Fruit fly (Drosophila melanogaster) whole organism, pupa: ENCODE results near the gene CG33777.

Experiments used
- CG10348 ChIP-seq: fragments of 200-800 bp; sonication (Bioruptor generic); IDR thresholded peaks from 2 replicates; pipeline ENCODE4 v1.3.6; 2022; ENCODE audit warnings: missing biosample characterization, missing genetic modification characterization
- CG12605 ChIP-seq: fragments of 200-800 bp; sonication (Bioruptor generic); IDR thresholded peaks from 2 replicates; pipeline ENCODE4 v1.3.6; 2022; ENCODE audit warnings: missing biosample characterization, missing genetic modification characterization
- CG13204 ChIP-seq: fragments of 200-800 bp; sonication (Bioruptor generic); optimal IDR thresholded peaks from 2 replicates; lab custom pipeline; 2018; ENCODE audit warnings: missing biosample characterization, mild to moderate bottlenecking, missing genetic modification characterization, moderate library complexity
- CG14655 ChIP-seq: fragments of 200-800 bp; sonication (Bioruptor generic); optimal IDR thresholded peaks from 3 replicates; lab custom pipeline; 2017; ENCODE audit warnings: mild to moderate bottlenecking, missing biosample characterization, missing genetic modification reagents, missing genetic modification characterization
- CG15710 ChIP-seq: fragments of 200-800 bp; sonication (Bioruptor generic); optimal IDR thresholded peaks from 2 replicates; lab custom pipeline; 2018; ENCODE audit warnings: missing biosample characterization, mild to moderate bottlenecking, missing genetic modification characterization, moderate library complexity
- CG17806 ChIP-seq: fragments of 200-800 bp; sonication (Bioruptor generic); optimal IDR thresholded peaks from 2 replicates; lab custom pipeline; 2018; ENCODE audit warnings: missing biosample characterization, mild to moderate bottlenecking, missing genetic modification characterization, moderate library complexity
- CG32121 ChIP-seq: fragments of 200-800 bp; sonication (Bioruptor generic); IDR thresholded peaks from 2 replicates; pipeline ENCODE4 v1.3.6; 2022; ENCODE audit warnings: missing biosample characterization, missing genetic modification characterization
- CG34367 ChIP-seq: fragments of 200-800 bp; sonication (Bioruptor generic); optimal IDR thresholded peaks from 2 replicates; lab custom pipeline; 2018; ENCODE audit warnings: missing biosample characterization, mild to moderate bottlenecking, missing genetic modification characterization
- CG4496 ChIP-seq: fragments of 200-800 bp; sonication (Bioruptor generic); IDR thresholded peaks from 3 replicates; pipeline ENCODE4 v1.3.6; 2022; ENCODE audit warnings: missing biosample characterization, missing genetic modification characterization
- CG8159 ChIP-seq: fragments of 200-800 bp; sonication (Bioruptor generic); optimal IDR thresholded peaks from 3 replicates; lab custom pipeline; 2018; ENCODE audit warnings: missing biosample characterization, mild to moderate bottlenecking, missing genetic modification characterization, moderate library complexity
- CG8301 ChIP-seq: fragments of 200-800 bp; sonication (Bioruptor generic); optimal IDR thresholded peaks from 2 replicates; lab custom pipeline; 2018; ENCODE audit warnings: missing biosample characterization, mild to moderate bottlenecking, missing genetic modification characterization
- CG9948 ChIP-seq: fragments of 200-800 bp; sonication (Bioruptor generic); optimal IDR thresholded peaks from 2 replicates; lab custom pipeline; 2018; ENCODE audit warnings: missing biosample characterization, mild to moderate bottlenecking, missing genetic modification characterization, moderate library complexity
- D1 ChIP-seq: fragments of 200-800 bp; sonication (Bioruptor generic); optimal IDR thresholded peaks from 2 replicates; lab custom pipeline; 2018; ENCODE audit warnings: missing biosample characterization, mild to moderate bottlenecking, missing genetic modification characterization, moderate library complexity
- EcR ChIP-seq: fragments of 200-800 bp; sonication (Bioruptor generic); optimal IDR thresholded peaks from 3 replicates; lab custom pipeline; 2019; ENCODE audit warnings: missing biosample characterization, missing genetic modification characterization, mild to moderate bottlenecking, moderate library complexity, missing genetic modification reagents
- Ets98B ChIP-seq: fragments of 200-800 bp; sonication (Bioruptor generic); IDR thresholded peaks from 2 replicates; pipeline ENCODE4 v1.3.6; 2022; ENCODE audit warnings: missing biosample characterization, missing genetic modification characterization
- Pif1A ChIP-seq: fragments of 200-800 bp; sonication (Bioruptor generic); optimal IDR thresholded peaks from 3 replicates; lab custom pipeline; 2016; ENCODE audit warnings: missing biosample characterization, missing genetic modification characterization
- Pif1B ChIP-seq: fragments of 200-800 bp; sonication (Bioruptor generic); optimal IDR thresholded peaks from 3 replicates; lab custom pipeline; 2016; ENCODE audit warnings: missing biosample characterization, missing genetic modification characterization
- Snoo ChIP-seq: fragments of 200-800 bp; sonication (Bioruptor generic); optimal IDR thresholded peaks from 3 replicates; lab custom pipeline; 2017; ENCODE audit warnings: missing biosample characterization, mild to moderate bottlenecking, missing genetic modification characterization, inconsistent platforms
- gl ChIP-seq: fragments of 200-800 bp; sonication (Bioruptor generic); optimal IDR thresholded peaks from 2 replicates; lab custom pipeline; 2018; ENCODE audit warnings: missing biosample characterization, mild to moderate bottlenecking, missing genetic modification characterization
- rn ChIP-seq: fragments of 200-800 bp; sonication (Bioruptor generic); IDR thresholded peaks from 2 replicates; pipeline ENCODE4 v1.3.6; 2022; ENCODE audit warnings: missing biosample characterization, missing genetic modification characterization

CG33777 gene

DNA sequence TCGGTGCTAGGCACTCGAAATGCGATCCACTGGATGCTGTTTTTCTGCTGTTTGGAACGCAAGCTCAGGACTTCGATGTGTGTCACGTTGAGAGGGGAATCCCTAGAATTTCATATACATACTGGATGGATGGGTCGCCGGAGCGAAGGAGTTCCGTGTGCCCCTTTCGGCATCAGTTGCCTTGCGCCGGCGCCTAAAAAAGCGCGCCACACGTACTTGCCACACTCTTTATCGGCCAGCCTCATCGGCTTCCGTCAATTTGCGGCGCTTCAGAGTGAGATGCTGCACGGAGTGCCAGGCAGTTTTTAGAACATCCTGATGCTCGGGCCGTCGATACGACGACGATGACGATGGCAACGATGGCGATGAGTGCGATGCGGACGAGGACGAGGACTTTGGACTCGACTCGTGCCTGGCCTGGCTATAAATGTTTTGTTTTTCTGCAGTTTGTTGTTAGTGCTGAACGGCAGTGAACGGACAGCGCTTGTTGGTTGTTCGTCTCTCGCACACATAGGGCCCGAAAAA lies 1.9 kb upstream of the CG33777 start:
- TF ChIP-seq CG13204 (GFP tag; lab: Kevin White, UChicago) (no peak), CG4496 (GFP tag; lab: Robert Waterston, UW) (no peak), CG14655 (GFP tag; lab: Kevin White, UChicago) (no peak), Snoo (no peak), D1 (tag; lab: Kevin White, UChicago) (no peak), CG8159 (no peak), gl (tag; lab: Kevin White, UChicago) (no peak), CG9948 (tag; lab: Kevin White, UChicago) (no peak), Ets98B (GFP tag; lab: Robert Waterston, UW) (no peak)

- TF ChIP-seq CG13204 (GFP tag; lab: Kevin White, UChicago) (no peak), CG9948 (tag; lab: Kevin White, UChicago) (no peak), CG14655 (GFP tag; lab: Kevin White, UChicago) (no peak), CG4496 (GFP tag; lab: Robert Waterston, UW) (no peak), CG32121 (no peak), CG10348 (no peak), EcR (GFP tag; lab: Kevin White, UChicago) (no peak)
Measured at dm6 chr3L:4555787-4556186, 751 bp upstream of the CG33777 start, which contains the start of gene CG42540. TSS of gene CG42540 (plus strand) at chr3L:4556087.

DNA sequence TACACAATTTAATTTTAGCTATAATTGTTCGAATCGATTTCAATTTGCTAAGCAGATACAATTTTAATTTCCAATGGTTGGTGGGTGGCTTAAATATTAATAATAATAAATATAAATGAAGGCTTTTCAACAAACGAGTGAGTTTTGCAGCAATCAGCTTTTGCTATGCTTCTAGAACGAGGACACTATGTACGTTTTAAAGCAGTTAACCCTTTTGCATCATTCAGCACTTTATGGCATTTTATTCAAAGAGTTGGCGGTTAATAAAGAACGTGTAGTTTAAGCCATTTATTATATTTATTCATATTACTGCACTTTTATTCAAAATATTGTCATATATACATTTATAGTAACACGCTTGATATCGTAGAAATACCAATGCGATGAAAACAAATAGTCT lies 820 bp downstream of the CG33777 start:
- TF ChIP-seq CG12605 (GFP tag; lab: Robert Waterston, UW) (no peak), Snoo (no peak), Ets98B (GFP tag; lab: Robert Waterston, UW) (no peak), Pif1B (GFP tag; lab: Kevin White, UChicago) (no peak), gl (tag; lab: Kevin White, UChicago) (no peak), CG8301 (tag; lab: Kevin White, UChicago) (no peak), CG14655 (GFP tag; lab: Kevin White, UChicago) (no peak), CG15710 (no peak), CG9948 (tag; lab: Kevin White, UChicago) (no peak), CG34367 (tag; lab: Kevin White, UChicago) (no peak), CG32121 (no peak)

DNA sequence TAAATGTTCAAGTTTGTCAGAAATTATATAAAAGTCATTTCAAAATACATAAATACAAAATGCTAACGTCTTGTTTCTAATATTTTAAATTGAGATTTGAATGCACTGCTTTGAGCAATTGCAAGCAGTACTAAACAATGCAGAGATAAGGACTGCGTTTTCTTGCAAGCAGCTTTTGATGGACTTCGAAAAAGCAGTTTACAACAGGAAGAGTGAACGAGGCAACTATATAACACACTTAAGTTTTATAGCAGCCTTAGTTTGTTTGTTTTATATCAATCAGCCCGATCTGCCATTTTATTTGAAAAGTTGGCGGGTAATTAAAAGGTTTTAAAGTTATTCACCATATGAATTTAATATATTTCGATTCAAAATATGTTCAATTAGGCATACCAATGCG lies 1.6 kb downstream of the CG33777 start:
- TF ChIP-seq CG9948 (tag; lab: Kevin White, UChicago) (no peak), CG15710 (no peak), CG4496 (GFP tag; lab: Robert Waterston, UW) (no peak), CG8301 (tag; lab: Kevin White, UChicago) (no peak), CG32121 (no peak), Pif1B (GFP tag; lab: Kevin White, UChicago) (no peak), CG13204 (GFP tag; lab: Kevin White, UChicago) (no peak), Snoo (no peak), CG10348 (no peak), Ets98B (GFP tag; lab: Robert Waterston, UW) (no peak), Pif1A (no peak), rn (GFP tag; lab: Robert Waterston, UW) (no peak), CG34367 (tag; lab: Kevin White, UChicago) (no peak), CG12605 (GFP tag; lab: Robert Waterston, UW) (no peak), D1 (tag; lab: Kevin White, UChicago) (no peak), CG17806 (no peak), CG8159 (no peak), gl (tag; lab: Kevin White, UChicago) (no peak), CG14655 (GFP tag; lab: Kevin White, UChicago) (no peak)
- TF ChIP-seq, all 21 proteins: peak for 0

DNA sequence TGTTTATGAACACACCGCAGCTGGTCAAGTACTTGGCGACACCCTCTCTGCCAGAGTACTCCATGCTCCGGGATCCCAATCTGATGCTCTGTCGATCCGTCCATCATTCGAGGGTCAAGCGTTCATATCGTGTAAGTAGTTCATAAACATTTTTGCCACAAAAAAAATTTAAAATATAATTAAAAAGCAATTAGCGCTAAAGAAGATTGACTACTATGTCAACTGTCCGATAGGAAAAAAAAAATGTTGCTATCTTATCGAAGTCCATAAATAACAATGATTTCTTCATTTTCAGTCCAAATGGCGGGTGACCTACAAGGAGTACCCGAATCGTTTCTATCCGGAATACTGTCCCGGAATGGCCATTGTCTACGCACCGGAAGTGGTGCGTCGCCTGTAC lies 3.2 kb downstream of the CG33777 start:
- no peak for TF ChIP-seq CG34367 (tag; lab: Kevin White, UChicago)
- TF ChIP-seq CG10348, result no peak
- TF ChIP-seq CG8159, result no peak
- no peak for TF ChIP-seq Pif1A
- TF ChIP-seq EcR (GFP tag; lab: Kevin White, UChicago), result no peak
- no peak for TF ChIP-seq Pif1B (GFP tag; lab: Kevin White, UChicago)
- TF ChIP-seq CG9948 (tag; lab: Kevin White, UChicago), result no peak
- TF ChIP-seq CG13204 (GFP tag; lab: Kevin White, UChicago), result no peak
- TF ChIP-seq Ets98B (GFP tag; lab: Robert Waterston, UW), result no peak
- TF ChIP-seq CG12605 (GFP tag; lab: Robert Waterston, UW), result no peak
- no peak for TF ChIP-seq CG17806
- TF ChIP-seq CG32121, result no peak
- TF ChIP-seq CG14655 (GFP tag; lab: Kevin White, UChicago), result no peak

DNA sequence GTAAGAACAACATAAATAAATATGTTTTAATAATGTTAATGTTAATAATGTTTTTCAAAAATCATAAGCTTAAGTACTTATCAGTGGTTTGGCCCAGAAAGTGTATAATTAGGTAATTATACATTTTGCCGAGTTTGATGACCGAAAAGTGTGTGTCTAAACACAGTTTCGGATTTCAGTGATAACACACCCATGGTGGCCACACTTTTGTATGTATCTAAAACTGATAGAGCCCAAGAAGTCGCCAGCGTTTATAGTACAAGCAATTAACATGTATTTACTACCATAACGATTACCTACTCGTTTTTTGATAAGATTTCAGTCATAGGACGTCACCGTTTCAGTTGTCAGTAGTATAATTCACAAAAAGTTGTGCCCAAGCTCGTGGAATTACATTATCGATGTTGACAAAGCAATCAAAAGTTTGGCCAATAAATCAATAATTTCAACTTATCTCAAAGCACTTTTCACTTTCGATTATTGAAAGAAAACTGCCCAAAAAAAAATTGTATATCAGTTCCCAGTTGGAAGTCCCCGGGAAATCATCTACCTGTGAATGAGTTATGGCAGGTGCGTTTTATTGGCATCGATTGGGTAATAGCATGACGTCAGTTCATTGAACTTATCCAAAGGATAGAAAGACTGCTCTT lies 4.8 kb downstream of the CG33777 start:
- TF ChIP-seq CG12605 (GFP tag; lab: Robert Waterston, UW) (no peak), CG32121 (no peak), Pif1A (no peak), CG8159 (no peak), CG14655 (GFP tag; lab: Kevin White, UChicago) (no peak)

- TF ChIP-seq EcR (GFP tag; lab: Kevin White, UChicago), result no peak
- TF ChIP-seq Snoo, result no peak
- TF ChIP-seq CG32121, result no peak
- no peak for TF ChIP-seq CG4496 (GFP tag; lab: Robert Waterston, UW)
- no peak for TF ChIP-seq CG14655 (GFP tag; lab: Kevin White, UChicago)
- TF ChIP-seq rn (GFP tag; lab: Robert Waterston, UW), result no peak
- no peak for TF ChIP-seq CG9948 (tag; lab: Kevin White, UChicago)
- no peak for TF ChIP-seq CG15710
- no peak for TF ChIP-seq D1 (tag; lab: Kevin White, UChicago)
- no peak for TF ChIP-seq Ets98B (GFP tag; lab: Robert Waterston, UW)
- TF ChIP-seq CG10348, result no peak
Measured at dm6 chr3L:4549341-4549740, 5.7 kb downstream of the CG33777 start.
